Fruit fly (Drosophila melanogaster) whole organism, wandering third instar larva: ENCODE data around the gene Vps52.

Experiments
- Dif ChIP-seq: fragments of 200-275, 200-300 bp; sonication (Bioruptor generic); optimal IDR thresholded peaks from 2 replicates; lab custom pipeline; 2018; ENCODE audit warnings: missing biosample characterization, missing genetic modification characterization; ENCODE audit not compliant: partially characterized antibody
- brk ChIP-seq: fragments of 200-800 bp; sonication (Bioruptor generic); optimal IDR thresholded peaks from 2 replicates; lab custom pipeline; 2016; ENCODE audit warnings: missing biosample characterization, mild to moderate bottlenecking, missing genetic modification characterization
- woc ChIP-seq: sonication (Bioruptor generic); optimal IDR thresholded peaks from 2 replicates; lab custom pipeline; 2016; ENCODE audit warnings: missing biosample characterization, mild to moderate bottlenecking, missing genetic modification characterization

Gene Vps52

DNA sequence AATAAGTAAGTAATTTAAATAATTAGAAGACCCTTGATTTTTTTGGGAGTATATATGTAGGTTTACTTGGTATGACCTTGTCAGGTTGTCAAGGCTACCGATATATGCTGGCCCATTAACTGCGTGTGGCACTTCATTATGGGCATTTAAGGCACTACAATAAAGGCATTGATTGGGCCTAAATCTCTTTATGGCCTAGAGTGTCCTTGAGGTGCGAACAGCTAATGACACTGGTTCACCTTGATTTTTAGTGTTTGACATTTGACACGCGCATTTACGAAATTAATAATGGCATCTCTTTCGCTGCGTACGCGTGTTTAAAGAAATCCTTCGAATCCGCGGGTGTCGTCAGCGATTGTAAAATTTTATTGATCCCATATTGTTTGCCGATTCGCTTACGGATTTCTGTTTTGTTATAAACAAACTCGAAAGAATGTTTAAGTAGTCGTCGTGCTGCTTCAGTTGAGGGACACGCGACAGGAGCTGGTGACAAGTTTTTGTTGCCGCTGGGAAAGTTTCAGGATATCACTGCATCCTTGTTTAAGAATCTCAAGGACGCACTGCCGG, 49.7 kb downstream of the Vps52 start:
- no peak for TF ChIP-seq woc (GFP tag; lab: Kevin White, UChicago)
- no peak for TF ChIP-seq Dif (GFP tag; lab: Kevin White, UChicago)
- no peak for TF ChIP-seq brk (GFP tag; lab: Kevin White, UChicago)
